Worm (Caenorhabditis elegans): ENCODE measurements around the gene lst-5.

Gene lst-5

ce11 chrII:7060202-7060601 is 37.5 kb downstream of the lst-5 start:
- TF ChIP-seq ztf-1 (GFP tag; conservative IDR thresholded peaks at IDR 0.05): no peak
- no peak for TF ChIP-seq ZK546.5 (tag; optimal IDR thresholded peaks at IDR 0.05)
- peak; percentile 92 for TF ChIP-seq skn-1 (tag; optimal IDR thresholded peaks at IDR 0.05)
- TF ChIP-seq gmeb-1 (tag; optimal IDR thresholded peaks at IDR 0.05): peak; percentile 29
- TF ChIP-seq unc-62 (GFP tag; optimal IDR thresholded peaks at IDR 0.05): no peak
- TF ChIP-seq sma-9 (GFP tag; optimal IDR thresholded peaks at IDR 0.05): peak; percentile 65
- no peak for TF ChIP-seq sma-9 (tag; optimal IDR thresholded peaks at IDR 0.05)
- TF ChIP-seq nhr-129 (tag; optimal IDR thresholded peaks at IDR 0.05): peak; percentile 76
- no peak for TF ChIP-seq nhr-11 (tag; optimal IDR thresholded peaks at IDR 0.05)
- no peak for TF ChIP-seq dmd-4 (tag; optimal IDR thresholded peaks at IDR 0.05)
- peak; percentile 58 for TF ChIP-seq crh-2 (tag; optimal IDR thresholded peaks at IDR 0.05)
- TF ChIP-seq ceh-16 (tag; optimal IDR thresholded peaks at IDR 0.05): no peak
- peak; percentile 14 for TF ChIP-seq sma-3 (GFP tag; optimal IDR thresholded peaks at IDR 0.05)
- TF ChIP-seq F13H6.1 (tag; optimal IDR thresholded peaks at IDR 0.05): peak; percentile 55
- TF ChIP-seq fos-1 (tag; optimal IDR thresholded peaks at IDR 0.05): peak; percentile 83
- TF ChIP-seq snpc-4 (tag; optimal IDR thresholded peaks at IDR 0.05): no peak
- TF ChIP-seq alr-1 (tag; optimal IDR thresholded peaks at IDR 0.05): no peak
- TF ChIP-seq lsy-2 (tag; optimal IDR thresholded peaks at IDR 0.05): peak in 1 of 2 experiments; percentile 7
- TF ChIP-seq nhr-77 (tag; optimal IDR thresholded peaks at IDR 0.05): no peak

ce11 chrII:7060791-7061190 is 38.1 kb downstream of the lst-5 start:
- peak; percentile 87 for TF ChIP-seq skn-1 (tag; optimal IDR thresholded peaks at IDR 0.05)
- no peak for TF ChIP-seq C34F6.9 (tag; optimal IDR thresholded peaks at IDR 0.05)
- no peak for TF ChIP-seq ztf-1 (GFP tag; conservative IDR thresholded peaks at IDR 0.05)
- no peak for TF ChIP-seq sem-4 (tag; optimal IDR thresholded peaks at IDR 0.05)
- no peak for TF ChIP-seq lin-13 (GFP tag; optimal IDR thresholded peaks at IDR 0.05)

ce11 chrII:7061730-7062129 is 39.0 kb downstream of the lst-5 start, which contains the start of gene acs-6:
Gene acs-6, plus strand, starts transcription at chrII:7062030.
- TF ChIP-seq nhr-11 (tag; optimal IDR thresholded peaks at IDR 0.05): no peak

ce11 chrII:7065391-7065790 is 42.7 kb downstream of the lst-5 start, which contains the start of gene nos-2:
Gene nos-2, plus strand, starts transcription at chrII:7065618.
- no peak for TF ChIP-seq ztf-11 (tag; optimal IDR thresholded peaks at IDR 0.05)
- TF ChIP-seq unc-62 (GFP tag; optimal IDR thresholded peaks at IDR 0.05): no peak
- no peak for TF ChIP-seq ztf-1 (GFP tag; conservative IDR thresholded peaks at IDR 0.05)
- TF ChIP-seq sma-9 (GFP tag; optimal IDR thresholded peaks at IDR 0.05): no peak
- TF ChIP-seq sma-9 (tag; optimal IDR thresholded peaks at IDR 0.05): no peak
- no peak for TF ChIP-seq crh-2 (tag; optimal IDR thresholded peaks at IDR 0.05)
- no peak for TF ChIP-seq nhr-23 (tag; optimal IDR thresholded peaks at IDR 0.05)
- TF ChIP-seq nhr-237 (tag; optimal IDR thresholded peaks at IDR 0.05): no peak
- TF ChIP-seq elt-1 (tag; optimal IDR thresholded peaks at IDR 0.05): no peak
- no peak for TF ChIP-seq F13H6.1 (tag; optimal IDR thresholded peaks at IDR 0.05)
- no peak for TF ChIP-seq unc-55 (GFP tag; optimal IDR thresholded peaks at IDR 0.05)
- no peak for TF ChIP-seq nhr-21 (tag; optimal IDR thresholded peaks at IDR 0.05)
- no peak for TF ChIP-seq lsy-2 (tag; optimal IDR thresholded peaks at IDR 0.05)
- no peak for TF ChIP-seq ceh-82 (tag; optimal IDR thresholded peaks at IDR 0.05)
- TF ChIP-seq ZK546.5 (tag; optimal IDR thresholded peaks at IDR 0.05): no peak

ce11 chrII:7069866-7070265 is 47.2 kb downstream of the lst-5 start, which contains the start of gene him-14:
Gene him-14, minus strand, starts transcription at chrII:7069966.
- TF ChIP-seq alr-1 (tag; optimal IDR thresholded peaks at IDR 0.05): no peak
- no peak for TF ChIP-seq nhr-21 (tag; optimal IDR thresholded peaks at IDR 0.05)

ce11 chrII:7070434-7070833 is 47.7 kb downstream of the lst-5 start:
- TF ChIP-seq snpc-4 (tag; optimal IDR thresholded peaks at IDR 0.05): no peak
- no peak for TF ChIP-seq ztf-4 (tag; optimal IDR thresholded peaks at IDR 0.05)
- no peak for TF ChIP-seq alr-1 (tag; optimal IDR thresholded peaks at IDR 0.05)
- no peak for TF ChIP-seq lsy-2 (tag; optimal IDR thresholded peaks at IDR 0.05)
- TF ChIP-seq ZK546.5 (tag; optimal IDR thresholded peaks at IDR 0.05): no peak
- TF ChIP-seq ztf-1 (GFP tag; conservative IDR thresholded peaks at IDR 0.05): no peak
- no peak for TF ChIP-seq nhr-12 (tag; optimal IDR thresholded peaks at IDR 0.05)
- no peak for TF ChIP-seq sma-3 (GFP tag; optimal IDR thresholded peaks at IDR 0.05)
- no peak for TF ChIP-seq ceh-82 (tag; optimal IDR thresholded peaks at IDR 0.05)
- no peak for TF ChIP-seq mab-5 (tag; optimal IDR thresholded peaks at IDR 0.05)
- no peak for TF ChIP-seq zag-1 (tag; optimal IDR thresholded peaks at IDR 0.05)
- no peak for TF ChIP-seq egl-27 (tag; optimal IDR thresholded peaks at IDR 0.05)
